Fruit fly (Drosophila melanogaster): ENCODE data around the gene CG6999.

CG6999 gene

DNA sequence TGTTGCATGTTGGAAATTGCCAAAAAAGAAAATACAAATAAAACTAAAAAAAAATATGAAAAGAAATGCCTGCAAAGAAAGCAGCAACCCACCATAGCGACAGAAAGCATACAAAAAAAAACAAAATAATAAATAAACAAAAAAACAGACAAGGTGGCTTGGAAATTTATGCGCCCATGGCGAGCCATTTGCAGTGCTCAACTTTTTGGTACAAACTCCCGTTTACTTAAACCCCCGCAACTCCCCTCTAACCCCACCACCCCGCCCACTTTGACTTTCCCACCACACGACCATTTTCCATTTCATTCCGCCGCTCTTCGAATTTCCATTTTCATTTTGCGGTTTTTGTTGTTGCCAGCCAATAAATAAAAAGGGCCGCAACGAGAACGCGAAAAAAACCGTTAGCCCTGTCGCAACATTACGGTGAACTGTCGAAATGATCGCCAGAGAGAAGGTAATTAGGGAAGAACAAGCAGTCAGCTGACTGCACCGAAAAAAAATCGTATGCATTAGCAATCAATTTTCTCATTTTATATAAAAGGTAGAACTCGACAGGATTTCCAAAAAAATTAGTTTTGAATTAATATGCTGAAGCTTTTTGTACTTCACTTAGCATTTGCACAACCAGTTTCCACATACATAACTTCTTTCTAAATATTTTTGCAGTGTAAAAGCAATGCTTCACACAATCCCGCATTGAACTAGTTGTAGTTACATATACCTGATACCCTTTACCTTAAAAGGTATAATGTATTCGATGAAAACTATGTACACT is 48.8 kb downstream of the CG6999 start (continued):
- no peak for TF ChIP-seq knrl (GFP tag; IDR thresholded peaks at IDR 0.05; ENCODE audit: partially characterized antibody)
- TF ChIP-seq wek (GFP tag; optimal IDR thresholded peaks at IDR 0.05) = peak; percentile 26
- no peak for TF ChIP-seq CG15479 (GFP tag; optimal IDR thresholded peaks at IDR 0.05)
- peak; percentile 26 for TF ChIP-seq CG6813 (GFP tag; optimal IDR thresholded peaks at IDR 0.05)
- no peak for TF ChIP-seq stwl (tag; optimal IDR thresholded peaks at IDR 0.05)
- peak; percentile 26 for TF ChIP-seq CG12236 (GFP tag; optimal IDR thresholded peaks at IDR 0.05)
- no peak for TF ChIP-seq CG11696 (GFP tag; IDR thresholded peaks at IDR 0.05)
- TF ChIP-seq mld (GFP tag; IDR thresholded peaks at IDR 0.05; ENCODE audit: partially characterized antibody) = no peak
- no peak for TF ChIP-seq CG8765 (GFP tag; IDR thresholded peaks at IDR 0.05)
- no peak for TF ChIP-seq CTCF (GFP tag; optimal IDR thresholded peaks at IDR 0.05)
- peak; percentile 36 for TF ChIP-seq slp2 (GFP tag; optimal IDR thresholded peaks at IDR 0.05)
- TF ChIP-seq hkb (optimal IDR thresholded peaks at IDR 0.05) = no peak
- TF ChIP-seq hkb (GFP tag; IDR thresholded peaks at IDR 0.05) = peak; percentile 62
- TF ChIP-seq CG13123 (GFP tag; optimal IDR thresholded peaks at IDR 0.05) = no peak
- TF ChIP-seq Doc2 (GFP tag; IDR thresholded peaks at IDR 0.05) = no peak
- no peak for TF ChIP-seq Rfx (GFP tag; IDR thresholded peaks at IDR 0.05)
- TF ChIP-seq HLH3B (GFP tag; IDR thresholded peaks at IDR 0.05) = 0 out of 2 replicates have a peak, but pooled peaks have one; percentile 31
- TF ChIP-seq chn (GFP tag; optimal IDR thresholded peaks at IDR 0.05) = peak; percentile 3
- TF ChIP-seq CG8281 (tag; optimal IDR thresholded peaks at IDR 0.05) = peak; percentile 25
- peak; percentile 2 for TF ChIP-seq tup (GFP tag; optimal IDR thresholded peaks at IDR 0.05)
- TF ChIP-seq CG15269 (tag; optimal IDR thresholded peaks at IDR 0.05) = peak; percentile 54
- TF ChIP-seq CG15601 (tag; optimal IDR thresholded peaks at IDR 0.05) = no peak
- no peak for TF ChIP-seq Lim3 (GFP tag; IDR thresholded peaks at IDR 0.05)
- TF ChIP-seq cg (GFP tag; optimal IDR thresholded peaks at IDR 0.05) = no peak
- no peak for TF ChIP-seq p53 (GFP tag; optimal IDR thresholded peaks at IDR 0.05)
- TF ChIP-seq CG7928 (GFP tag; optimal IDR thresholded peaks at IDR 0.05) = no peak
- TF ChIP-seq CG15011 (GFP tag; optimal IDR thresholded peaks at IDR 0.05) = no peak
- peak; percentile 28 for TF ChIP-seq crc (GFP tag; optimal IDR thresholded peaks at IDR 0.05)
- TF ChIP-seq CG2678 (tag; optimal IDR thresholded peaks at IDR 0.05) = peak; percentile 63
- no peak for TF ChIP-seq CG7271 (tag; optimal IDR thresholded peaks at IDR 0.05)
- peak; percentile 49; the same call in 1 of the 2 replicates for TF ChIP-seq Xrp1 (GFP tag; IDR thresholded peaks at IDR 0.05)
- no peak for TF ChIP-seq Dref (GFP tag; IDR thresholded peaks at IDR 0.05)
- TF ChIP-seq CG10147 (GFP tag; optimal IDR thresholded peaks at IDR 0.05) = no peak
- no peak for TF ChIP-seq CG10274 (GFP tag; optimal IDR thresholded peaks at IDR 0.05)
- TF ChIP-seq lmd (GFP tag; IDR thresholded peaks at IDR 0.05) = peak; percentile 44; the same call in 1 of the 2 replicates
- TF ChIP-seq NC2α (GFP tag; optimal IDR thresholded peaks at IDR 0.05) = peak; percentile 4
- no peak for TF ChIP-seq CG12744 (GFP tag; optimal IDR thresholded peaks at IDR 0.05)
- no peak for TF ChIP-seq CG6254 (GFP tag; optimal IDR thresholded peaks at IDR 0.05)
- peak; percentile 14 for TF ChIP-seq CG17802 (tag; optimal IDR thresholded peaks at IDR 0.05)
- TF ChIP-seq eve (GFP tag; optimal IDR thresholded peaks at IDR 0.05) = no peak
- TF ChIP-seq CG10462 (GFP tag; optimal IDR thresholded peaks at IDR 0.05) = no peak
- no peak for TF ChIP-seq B-H1 (GFP tag; IDR thresholded peaks at IDR 0.05)
- TF ChIP-seq CG4424 (GFP tag; optimal IDR thresholded peaks at IDR 0.05) = peak; percentile 49
- peak; percentile 39 for TF ChIP-seq CG2120 (GFP tag; optimal IDR thresholded peaks at IDR 0.05)
- TF ChIP-seq Nf-YC (tag; optimal IDR thresholded peaks at IDR 0.05) = no peak
- no peak for TF ChIP-seq GATAe (GFP tag; conservative IDR thresholded peaks at IDR 0.05)
- TF ChIP-seq bigmax (GFP tag; optimal IDR thresholded peaks at IDR 0.05) = no peak
- no peak for TF ChIP-seq CG5245 (GFP tag; optimal IDR thresholded peaks at IDR 0.05)
- no peak for TF ChIP-seq Sry-δ (GFP tag; optimal IDR thresholded peaks at IDR 0.05)
- no peak for TF ChIP-seq exex (tag; optimal IDR thresholded peaks at IDR 0.05)
- TF ChIP-seq CG15696 (tag; optimal IDR thresholded peaks at IDR 0.05) = peak; percentile 21

Measured in whole organism, embryonic.